Worm (Caenorhabditis elegans) whole organism, L2 larva: ENCODE measurements around the gene C14B1.3.

Source experiments
- C34F6.9 ChIP-seq: fragments of 150-350 bp; optimal IDR thresholded peaks from 2 replicates; lab custom pipeline; 2014; ENCODE audit warnings: missing biosample characterization, missing genetic modification characterization
- F13H6.1 ChIP-seq: sonication (generic microtip); optimal IDR thresholded peaks from 2 replicates; lab custom pipeline; 2016; ENCODE audit warnings: missing genetic modification characterization, missing compliant biosample characterization
- R02D3.7 ChIP-seq: fragments of 150-350 bp; optimal IDR thresholded peaks from 2 replicates; lab custom pipeline; 2014; ENCODE audit warnings: missing biosample characterization, missing genetic modification characterization
- Y55F3AM.14 ChIP-seq: fragments of 200-800 bp; sonication (Bioruptor generic); optimal IDR thresholded peaks from 2 replicates; lab custom pipeline; 2018; ENCODE audit warnings: mild to moderate bottlenecking, missing genetic modification characterization, missing compliant biosample characterization
- aly-2 ChIP-seq: fragments of 150-350 bp; optimal IDR thresholded peaks from 2 replicates; lab custom pipeline; 2014; ENCODE audit warnings: missing biosample characterization, missing genetic modification characterization
- ama-1 ChIP-seq: fragments of 150-350 bp; optimal IDR thresholded peaks from 2 replicates; lab custom pipeline; 2018; ENCODE audit warnings: inconsistent platforms
- blmp-1 ChIP-seq: sonication (generic microtip); optimal IDR thresholded peaks from 2 replicates; lab custom pipeline; 2017; ENCODE audit warnings: missing genetic modification characterization, mild to moderate bottlenecking, missing compliant biosample characterization, antibody characterized with exemption, moderate library complexity; ENCODE audit not compliant: insufficient read depth
- ceh-16 ChIP-seq: fragments of 150-350 bp; optimal IDR thresholded peaks from 2 replicates; lab custom pipeline; 2014; ENCODE audit warnings: missing biosample characterization, missing genetic modification characterization
- ceh-82 ChIP-seq: fragments of 150-350 bp; optimal IDR thresholded peaks from 2 replicates; lab custom pipeline; 2014; ENCODE audit warnings: missing biosample characterization, missing genetic modification characterization
- crh-2 ChIP-seq: sonication (generic microtip); optimal IDR thresholded peaks from 2 replicates; lab custom pipeline; 2017; ENCODE audit warnings: missing biosample characterization, missing genetic modification characterization
- egl-27 ChIP-seq: sonication (generic microtip); optimal IDR thresholded peaks from 3 replicates; lab custom pipeline; 2017; ENCODE audit warnings: missing biosample characterization, missing genetic modification reagents, missing genetic modification characterization
- elt-1 ChIP-seq: fragments of 150-350 bp; optimal IDR thresholded peaks from 2 replicates; lab custom pipeline; 2014; ENCODE audit warnings: missing biosample characterization, missing genetic modification characterization
- elt-3 ChIP-seq: sonication (generic microtip); optimal IDR thresholded peaks from 2 replicates; lab custom pipeline; 2017; ENCODE audit warnings: missing biosample characterization, missing genetic modification characterization
- fos-1 ChIP-seq: fragments of 150-350 bp; optimal IDR thresholded peaks from 2 replicates; lab custom pipeline; 2014; ENCODE audit warnings: missing biosample characterization, missing genetic modification characterization
- gmeb-1 ChIP-seq: fragments of 150-350 bp; optimal IDR thresholded peaks from 2 replicates; lab custom pipeline; 2014; ENCODE audit warnings: missing biosample characterization, missing genetic modification characterization
- lin-11 ChIP-seq: fragments of 150-350 bp; sonication (generic microtip); optimal IDR thresholded peaks from 2 replicates; lab custom pipeline; 2014; ENCODE audit warnings: missing biosample characterization, missing genetic modification characterization, inconsistent platforms, mixed read lengths
- lin-13 ChIP-seq: fragments of 150-350 bp; optimal IDR thresholded peaks from 2 replicates; lab custom pipeline; 2014; ENCODE audit warnings: missing biosample characterization, missing genetic modification reagents, missing genetic modification characterization
- lin-39 ChIP-seq: fragments of 150-350 bp; optimal IDR thresholded peaks from 2 replicates; lab custom pipeline; 2014; ENCODE audit warnings: missing biosample characterization, missing genetic modification reagents, missing genetic modification characterization
- lsy-2 ChIP-seq, 2 experiments: fragments of 150-350 bp in 1 of 2; sonication (generic microtip) in 1 of 2; optimal IDR thresholded peaks; 2 replicates each; lab custom pipeline; 2014 to 2017; ENCODE audit warnings: missing biosample characterization in 2 of 2, missing genetic modification characterization in 2 of 2
- mab-5 ChIP-seq: fragments of 150-350 bp; optimal IDR thresholded peaks from 2 replicates; lab custom pipeline; 2014; ENCODE audit warnings: missing biosample characterization, missing genetic modification characterization
- mbf-1 ChIP-seq: sonication (generic microtip); optimal IDR thresholded peaks from 2 replicates; lab custom pipeline; 2017; ENCODE audit warnings: missing biosample characterization, missing genetic modification characterization
- mdl-1 ChIP-seq, 2 experiments: fragments of 150-350 bp in 1 of 2; sonication (generic microtip) in 1 of 2; optimal IDR thresholded peaks; 2 replicates each; lab custom pipeline; 2017; ENCODE audit warnings: missing biosample characterization in 2 of 2, missing genetic modification characterization in 2 of 2
- nhr-10 ChIP-seq: sonication (generic microtip); optimal IDR thresholded peaks from 2 replicates; lab custom pipeline; 2017; ENCODE audit warnings: missing biosample characterization, missing genetic modification characterization
- nhr-11 ChIP-seq: fragments of 150-350 bp; optimal IDR thresholded peaks from 2 replicates; lab custom pipeline; 2014; ENCODE audit warnings: missing biosample characterization, missing genetic modification characterization
- nhr-12 ChIP-seq: fragments of 150-350 bp; optimal IDR thresholded peaks from 2 replicates; lab custom pipeline; 2014; ENCODE audit warnings: missing biosample characterization, missing genetic modification characterization
- nhr-129 ChIP-seq: fragments of 150-350 bp; optimal IDR thresholded peaks from 2 replicates; lab custom pipeline; 2014; ENCODE audit warnings: missing biosample characterization, missing genetic modification characterization
- nhr-21 ChIP-seq: fragments of 150-350 bp; optimal IDR thresholded peaks from 2 replicates; lab custom pipeline; 2014; ENCODE audit warnings: missing biosample characterization, missing genetic modification characterization
- nhr-25 ChIP-seq: fragments of 150-350 bp; sonication (generic microtip); optimal IDR thresholded peaks from 3 replicates; lab custom pipeline; 2014; ENCODE audit warnings: missing biosample characterization, missing genetic modification characterization
- peb-1 ChIP-seq: fragments of 150-350 bp; optimal IDR thresholded peaks from 2 replicates; lab custom pipeline; 2014; ENCODE audit warnings: missing biosample characterization, missing genetic modification characterization
- sem-4 ChIP-seq: fragments of 150-350 bp; optimal IDR thresholded peaks from 2 replicates; lab custom pipeline; 2014; ENCODE audit warnings: missing biosample characterization, missing genetic modification reagents, missing genetic modification characterization
- skn-1 ChIP-seq: sonication (generic microtip); optimal IDR thresholded peaks from 2 replicates; lab custom pipeline; 2017; ENCODE audit warnings: missing biosample characterization, missing genetic modification characterization
- sma-3 ChIP-seq: sonication (generic microtip); optimal IDR thresholded peaks from 2 replicates; lab custom pipeline; 2016; ENCODE audit warnings: missing genetic modification reagents, missing genetic modification characterization, missing compliant biosample characterization
- sma-9 ChIP-seq, 2 experiments: fragments of 150-350 bp in 1 of 2; sonication (generic microtip) in 1 of 2; optimal IDR thresholded peaks; 2 replicates each; lab custom pipeline; 2014 to 2016; ENCODE audit warnings: missing genetic modification characterization in 2 of 2, mild to moderate bottlenecking in 1 of 2, missing biosample characterization in 1 of 2, missing compliant biosample characterization in 1 of 2, missing genetic modification reagents in 1 of 2, moderate library complexity in 1 of 2
- snpc-4 ChIP-seq: fragments of 150-350 bp; optimal IDR thresholded peaks from 2 replicates; lab custom pipeline; 2014; ENCODE audit warnings: missing biosample characterization, missing genetic modification characterization
- unc-39 ChIP-seq: fragments of 150-350 bp; optimal IDR thresholded peaks from 2 replicates; lab custom pipeline; 2014; ENCODE audit warnings: missing biosample characterization, missing genetic modification characterization
- unc-55 ChIP-seq: fragments of 150-350 bp; sonication (generic microtip); optimal IDR thresholded peaks from 3 replicates; lab custom pipeline; 2014; ENCODE audit warnings: missing biosample characterization, missing genetic modification reagents, missing genetic modification characterization
- unc-62 ChIP-seq: fragments of 150-350 bp; optimal IDR thresholded peaks from 2 replicates; lab custom pipeline; 2014; ENCODE audit warnings: missing biosample characterization, missing genetic modification reagents, missing genetic modification characterization
- zag-1 ChIP-seq: fragments of 150-350 bp; optimal IDR thresholded peaks from 2 replicates; lab custom pipeline; 2014; ENCODE audit warnings: missing biosample characterization, missing genetic modification characterization
- ztf-1 ChIP-seq: fragments of 200-800 bp; sonication (Bioruptor generic); conservative IDR thresholded peaks from 2 replicates; pipeline ENCODE4 v1.3.6; 2022; ENCODE audit warnings: missing genetic modification characterization, missing compliant biosample characterization
- ztf-11 ChIP-seq: sonication (generic microtip); optimal IDR thresholded peaks from 2 replicates; lab custom pipeline; 2017; ENCODE audit warnings: missing biosample characterization, missing genetic modification characterization
- ztf-4 ChIP-seq: fragments of 150-350 bp; optimal IDR thresholded peaks from 2 replicates; lab custom pipeline; 2014; ENCODE audit warnings: missing biosample characterization, missing genetic modification characterization

Gene C14B1.3

ce11 chrIII:3698366-3698765, 5.0 kb upstream of the C14B1.3 start:
- TF ChIP-seq mab-5 (tag; lab: Kevin White, UChicago) (no peak), unc-39 (no peak), lsy-2 (tag; optimal IDR thresholded peaks at IDR 0.05; lab: Kevin White, UChicago) (no peak), F13H6.1 (tag; lab: Kevin White, UChicago) (no peak), nhr-25 (tag; lab: Kevin White, UChicago) (no peak), ceh-82 (tag; lab: Kevin White, UChicago) (no peak), unc-55 (no peak), crh-2 (tag; lab: Kevin White, UChicago) (no peak), mbf-1 (no peak), lin-39 (no peak), R02D3.7 (tag; lab: Kevin White, UChicago) (no peak), ama-1 (no peak), zag-1 (tag; lab: Kevin White, UChicago) (no peak), aly-2 (no peak), skn-1 (tag; lab: Kevin White, UChicago) (no peak), unc-62 (GFP tag; lab: Kevin White, UChicago) (no peak)

- peak; percentile 11 for TF ChIP-seq nhr-21 (tag; lab: Kevin White, UChicago)
- no peak for TF ChIP-seq elt-3
These were observed 4.1 kb upstream of the C14B1.3 start, which contains the start of gene cyn-9 for ce11 chrIII:3699275-3699674. cyn-9 (minus strand) TSS chrIII:3699640.

- TF ChIP-seq lin-11 (tag; lab: Kevin White, UChicago) (no peak), mdl-1 (tag; optimal IDR thresholded peaks at IDR 0.05; lab: Kevin White, UChicago) (peak; percentile 28 to 62), ceh-16 (no peak), egl-27 (tag; lab: Kevin White, UChicago) (no peak), F13H6.1 (tag; lab: Kevin White, UChicago) (peak; percentile 25), nhr-129 (tag; lab: Kevin White, UChicago) (peak; percentile 57), sma-9 (GFP tag; optimal IDR thresholded peaks at IDR 0.05; lab: Kevin White, UChicago) (peak; percentile 11), sma-9 (tag; optimal IDR thresholded peaks at IDR 0.05; lab: Kevin White, UChicago) (no peak), crh-2 (tag; lab: Kevin White, UChicago) (peak; percentile 92), nhr-21 (tag; lab: Kevin White, UChicago) (peak; percentile 35), peb-1 (tag; lab: Kevin White, UChicago) (no peak), blmp-1 (peak; percentile 17), gmeb-1 (tag; lab: Kevin White, UChicago) (no peak), unc-55 (peak; percentile 21), C34F6.9 (tag; lab: Kevin White, UChicago) (peak; percentile 64), ztf-4 (no peak), fos-1 (tag; lab: Kevin White, UChicago) (peak; percentile 87), unc-39 (no peak), lsy-2 (tag; optimal IDR thresholded peaks at IDR 0.05; lab: Kevin White, UChicago) (peak in 1 of 2 experiments; percentile 33), sma-3 (peak; percentile 30), Y55F3AM.14 (no peak), ztf-11 (tag; lab: Kevin White, UChicago) (no peak), ztf-1 (GFP tag; lab: Robert Waterston, UW) (no peak), nhr-25 (tag; lab: Kevin White, UChicago) (peak; percentile 10), lin-39 (no peak), skn-1 (tag; lab: Kevin White, UChicago) (peak; percentile 6), ama-1 (no peak)
These were observed 1.7 kb upstream of the C14B1.3 start, which contains the start of the genes pdi-1 and C14B1.2 for ce11 chrIII:3701411-3702310. pdi-1 (minus strand) TSS chrIII:3701461. C14B1.2 (plus strand) TSS chrIII:3702260.

- TF ChIP-seq lin-13 (GFP tag; lab: Kevin White, UChicago) = peak; percentile 55
- peak; percentile 22 for TF ChIP-seq nhr-129 (tag; lab: Kevin White, UChicago)
- TF ChIP-seq blmp-1 = peak; percentile 15
- no peak for TF ChIP-seq snpc-4
- no peak for TF ChIP-seq skn-1 (tag; lab: Kevin White, UChicago)
- peak; percentile 21 for TF ChIP-seq sma-3
- TF ChIP-seq crh-2 (tag; lab: Kevin White, UChicago) = no peak
- TF ChIP-seq lin-39 = no peak
- TF ChIP-seq nhr-25 (tag; lab: Kevin White, UChicago) = peak; percentile 25
- TF ChIP-seq nhr-11 = no peak
- no peak for TF ChIP-seq nhr-21 (tag; lab: Kevin White, UChicago)
- TF ChIP-seq sma-9 (GFP tag; optimal IDR thresholded peaks at IDR 0.05; lab: Kevin White, UChicago) = no peak
- TF ChIP-seq sma-9 (tag; optimal IDR thresholded peaks at IDR 0.05; lab: Kevin White, UChicago) = no peak
- TF ChIP-seq lin-11 (tag; lab: Kevin White, UChicago) = no peak
- no peak for TF ChIP-seq mdl-1 (tag; optimal IDR thresholded peaks at IDR 0.05; lab: Kevin White, UChicago)
- no peak for TF ChIP-seq sem-4
- no peak for TF ChIP-seq fos-1 (tag; lab: Kevin White, UChicago)
- no peak for TF ChIP-seq R02D3.7 (tag; lab: Kevin White, UChicago)
- no peak for TF ChIP-seq aly-2
- peak; percentile 13 for TF ChIP-seq C34F6.9 (tag; lab: Kevin White, UChicago)
- no peak for TF ChIP-seq nhr-10 (tag; lab: Kevin White, UChicago)
- TF ChIP-seq nhr-12 (tag; lab: Kevin White, UChicago) = no peak
- no peak for TF ChIP-seq ztf-11 (tag; lab: Kevin White, UChicago)
- TF ChIP-seq ztf-4 = no peak
- no peak for TF ChIP-seq elt-1 (tag; lab: Kevin White, UChicago)
- no peak for TF ChIP-seq ceh-82 (tag; lab: Kevin White, UChicago)
- TF ChIP-seq mbf-1 = no peak
- no peak for TF ChIP-seq ztf-1 (GFP tag; lab: Robert Waterston, UW)
- TF ChIP-seq gmeb-1 (tag; lab: Kevin White, UChicago) = peak; percentile 26
- TF ChIP-seq lsy-2 (tag; optimal IDR thresholded peaks at IDR 0.05; lab: Kevin White, UChicago) = peak in 1 of 2 experiments; percentile 49
- TF ChIP-seq peb-1 (tag; lab: Kevin White, UChicago) = no peak
These were observed 1.6 kb downstream of the C14B1.3 start, which contains the start of gene wdr-5.1 for ce11 chrIII:3704967-3705366. wdr-5.1 (plus strand) TSS chrIII:3705285.
